Worm (Caenorhabditis elegans) whole organism, L2 larva: ENCODE measurements around the gene ZC317.2.

Source experiments
- blmp-1 ChIP-seq: sonication (generic microtip); optimal IDR thresholded peaks from 2 replicates; lab custom pipeline; 2017; ENCODE audit warnings: missing genetic modification characterization, mild to moderate bottlenecking, missing compliant biosample characterization, antibody characterized with exemption, moderate library complexity; ENCODE audit not compliant: insufficient read depth
- lsy-2 ChIP-seq, 2 experiments: fragments of 150-350 bp in 1 of 2; sonication (generic microtip) in 1 of 2; optimal IDR thresholded peaks; 2 replicates each; lab custom pipeline; 2014 to 2017; ENCODE audit warnings: missing biosample characterization in 2 of 2, missing genetic modification characterization in 2 of 2
- mbf-1 ChIP-seq: sonication (generic microtip); optimal IDR thresholded peaks from 2 replicates; lab custom pipeline; 2017; ENCODE audit warnings: missing biosample characterization, missing genetic modification characterization
- nhr-10 ChIP-seq: sonication (generic microtip); optimal IDR thresholded peaks from 2 replicates; lab custom pipeline; 2017; ENCODE audit warnings: missing biosample characterization, missing genetic modification characterization
- nhr-237 ChIP-seq: fragments of 150-350 bp; optimal IDR thresholded peaks from 2 replicates; lab custom pipeline; 2014; ENCODE audit warnings: missing biosample characterization, missing genetic modification characterization
- nhr-6 ChIP-seq: fragments of 150-350 bp; optimal IDR thresholded peaks from 2 replicates; lab custom pipeline; 2014; ENCODE audit warnings: missing biosample characterization, missing genetic modification characterization
- zag-1 ChIP-seq: fragments of 150-350 bp; optimal IDR thresholded peaks from 2 replicates; lab custom pipeline; 2014; ENCODE audit warnings: missing biosample characterization, missing genetic modification characterization
- ztf-11 ChIP-seq: sonication (generic microtip); optimal IDR thresholded peaks from 2 replicates; lab custom pipeline; 2017; ENCODE audit warnings: missing biosample characterization, missing genetic modification characterization

- TF ChIP-seq lsy-2 (tag; optimal IDR thresholded peaks at IDR 0.05; lab: Kevin White, UChicago) (no peak), nhr-6 (tag; lab: Kevin White, UChicago) (no peak), nhr-237 (no peak), nhr-10 (no peak), zag-1 (tag; lab: Kevin White, UChicago) (no peak), ztf-11 (tag; lab: Kevin White, UChicago) (no peak), mbf-1 (tag; lab: Kevin White, UChicago) (no peak), blmp-1 (tag; lab: Kevin White, UChicago) (peak; percentile 11)
Measured at ce11 chrV:5410679-5411078, 49.2 kb upstream of the ZC317.2 start, which contains the start of gene F08F3.4.
